Fruit fly (Drosophila melanogaster) whole organism, embryonic: ENCODE measurements around the gene CG17996.

Experiments used
- Ada2b ChIP-seq: fragments of 200-800 bp; sonication (Bioruptor generic); IDR thresholded peaks from 2 replicates; pipeline ENCODE4 v1.3.6; 2022; ENCODE audit warnings: missing biosample characterization, missing genetic modification characterization
- Awh ChIP-seq: fragments of 200-800 bp; sonication (Bioruptor generic); IDR thresholded peaks from 2 replicates; pipeline ENCODE4, ENCODE4 v1.3.6; 2022; ENCODE audit warnings: missing biosample characterization, missing genetic modification characterization
- B-H1 ChIP-seq: fragments of 200-800 bp; sonication (Bioruptor generic); IDR thresholded peaks from 3 replicates; pipeline ENCODE4 v1.3.6; 2022; ENCODE audit warnings: missing biosample characterization, missing genetic modification characterization
- Bgb ChIP-seq: fragments of 200-800 bp; sonication (Bioruptor generic); IDR thresholded peaks from 2 replicates; pipeline ENCODE4 v1.3.6; 2022; ENCODE audit warnings: missing biosample characterization, missing genetic modification characterization; ENCODE audit not compliant: partially characterized antibody
- CG10209 ChIP-seq: fragments of 200-800 bp; sonication (Bioruptor generic); optimal IDR thresholded peaks from 3 replicates; lab custom pipeline; 2017; ENCODE audit warnings: missing biosample characterization, mild to moderate bottlenecking, missing genetic modification characterization, missing genetic modification reagents
- CG10274 ChIP-seq: fragments of 200-800 bp; sonication (Bioruptor generic); optimal IDR thresholded peaks from 3 replicates; lab custom pipeline; 2017; ENCODE audit warnings: missing biosample characterization, mild to moderate bottlenecking, missing genetic modification characterization
- CG10321 ChIP-seq: fragments of 200-800 bp; sonication (Bioruptor generic); IDR thresholded peaks from 2 replicates; pipeline ENCODE4 v1.3.6; 2022; ENCODE audit warnings: missing biosample characterization, missing genetic modification characterization
- CG11504 ChIP-seq: fragments of 200-800 bp; sonication (Bioruptor generic); optimal IDR thresholded peaks from 3 replicates; lab custom pipeline; 2019; ENCODE audit warnings: missing biosample characterization, mild to moderate bottlenecking, missing genetic modification characterization, moderate library complexity
- CG12744 ChIP-seq: fragments of 200-800 bp; sonication (Bioruptor generic); optimal IDR thresholded peaks from 2 replicates; lab custom pipeline; 2016; ENCODE audit warnings: missing biosample characterization, missing genetic modification characterization
- CG30403 ChIP-seq: fragments of 200-800 bp; sonication (Bioruptor generic); optimal IDR thresholded peaks from 3 replicates; lab custom pipeline; 2016; ENCODE audit warnings: missing biosample characterization, missing genetic modification characterization
- CG32772 ChIP-seq: fragments of 200-800 bp; sonication (Bioruptor generic); IDR thresholded peaks from 2 replicates; pipeline ENCODE4 v1.3.6; 2022; ENCODE audit warnings: missing biosample characterization, missing genetic modification characterization
- CG3281 ChIP-seq: fragments of 200-800 bp; sonication (Bioruptor generic); optimal IDR thresholded peaks from 3 replicates; lab custom pipeline; 2017; ENCODE audit warnings: missing biosample characterization, mild to moderate bottlenecking, missing genetic modification characterization
- CG4328 ChIP-seq: fragments of 200-800 bp; sonication (Bioruptor generic); optimal IDR thresholded peaks from 3 replicates; lab custom pipeline; 2017; ENCODE audit warnings: missing biosample characterization, missing genetic modification reagents, missing genetic modification characterization
- CG4617 ChIP-seq: fragments of 200-800 bp; sonication (Bioruptor generic); optimal IDR thresholded peaks from 3 replicates; lab custom pipeline; 2016; ENCODE audit warnings: missing biosample characterization, missing genetic modification characterization, borderline replicate concordance
- CG5180 ChIP-seq: fragments of 200-800 bp; sonication (Bioruptor generic); optimal IDR thresholded peaks from 3 replicates; lab custom pipeline; 2017; ENCODE audit warnings: missing biosample characterization, missing genetic modification characterization, mild to moderate bottlenecking, moderate library complexity, missing genetic modification reagents
- CG7372 ChIP-seq: fragments of 200-800 bp; sonication (Bioruptor generic); IDR thresholded peaks from 2 replicates; pipeline ENCODE4 v1.3.6; 2022; ENCODE audit warnings: missing biosample characterization, missing genetic modification characterization
- CG8290 ChIP-seq, 3 experiments: fragments of 200-800 bp; sonication (Bioruptor generic); optimal IDR thresholded peaks; 2 replicates each; lab custom pipeline; 2016 to 2019; ENCODE audit warnings: missing biosample characterization in 3 of 3, missing genetic modification characterization in 3 of 3, mild to moderate bottlenecking in 2 of 3, moderate library complexity in 1 of 3
- CG8924 ChIP-seq: fragments of 200-800 bp; optimal IDR thresholded peaks from 3 replicates; lab custom pipeline; 2019; ENCODE audit warnings: missing biosample characterization, mild to moderate bottlenecking, missing genetic modification characterization, moderate library complexity
- CG9437 ChIP-seq: fragments of 200-800 bp; sonication (Bioruptor generic); optimal IDR thresholded peaks from 2 replicates; lab custom pipeline; 2018; ENCODE audit warnings: missing biosample characterization, mild to moderate bottlenecking, missing genetic modification characterization
- CG9727 ChIP-seq: fragments of 200-800 bp; sonication (Bioruptor generic); optimal IDR thresholded peaks from 3 replicates; lab custom pipeline; 2017; ENCODE audit warnings: missing biosample characterization, mild to moderate bottlenecking, missing genetic modification characterization
- CG9797 ChIP-seq: fragments of 200-800 bp; sonication (Bioruptor generic); optimal IDR thresholded peaks from 3 replicates; lab custom pipeline; 2018; ENCODE audit warnings: missing biosample characterization, mild to moderate bottlenecking, missing genetic modification characterization
- Chrac-16 ChIP-seq: fragments of 200-800 bp; sonication (Bioruptor generic); optimal IDR thresholded peaks from 3 replicates; lab custom pipeline; 2016; ENCODE audit warnings: missing biosample characterization, missing genetic modification characterization
- D19B ChIP-seq: fragments of 200-800 bp; sonication (Bioruptor generic); optimal IDR thresholded peaks from 2 replicates; lab custom pipeline; 2017; ENCODE audit warnings: missing biosample characterization, mild to moderate bottlenecking, missing genetic modification characterization
- Dad ChIP-seq: fragments of 200-800 bp; sonication (Bioruptor generic); optimal IDR thresholded peaks from 3 replicates; lab custom pipeline; 2016; ENCODE audit warnings: missing biosample characterization, missing genetic modification characterization
- Dfd ChIP-seq, 2 experiments: fragments of >200 bp; optimal IDR thresholded peaks; 2 replicates each; lab custom pipeline; 2017; ENCODE audit warnings: missing biosample characterization in 2 of 2, missing genetic modification characterization in 2 of 2
- HLHmδ ChIP-seq: fragments of 200-800 bp; sonication (Bioruptor generic); optimal IDR thresholded peaks from 2 replicates; lab custom pipeline; 2018; ENCODE audit warnings: missing biosample characterization, mild to moderate bottlenecking, missing genetic modification characterization, moderate library complexity
- Hr78 ChIP-seq, 2 experiments: fragments of 200-800 bp in 1 of 2; fragments of >200 bp in 1 of 2; sonication (Bioruptor generic) in 1 of 2; optimal IDR thresholded peaks; 2 replicates each; lab custom pipeline; 2017 to 2019; ENCODE audit warnings: missing biosample characterization in 2 of 2, missing genetic modification characterization in 2 of 2, mild to moderate bottlenecking in 1 of 2, moderate library complexity in 1 of 2
- Kr ChIP-seq: fragments of 200-800 bp; sonication (Bioruptor generic); optimal IDR thresholded peaks from 2 replicates; lab custom pipeline; 2017; ENCODE audit warnings: missing biosample characterization, mild to moderate bottlenecking, missing genetic modification characterization
- MBD-R2 ChIP-seq: fragments of 200-800 bp; sonication (Bioruptor generic); IDR thresholded peaks from 2 replicates; pipeline ENCODE4 v1.3.6; 2022; ENCODE audit warnings: missing biosample characterization, missing genetic modification characterization
- Nf-YA ChIP-seq: fragments of 200-800 bp; sonication (Bioruptor generic); IDR thresholded peaks from 2 replicates; pipeline ENCODE4 v1.3.6; 2022; ENCODE audit warnings: missing biosample characterization, missing genetic modification characterization
- Oaz ChIP-seq: fragments of 200-800 bp; sonication (Bioruptor generic); IDR thresholded peaks from 2 replicates; pipeline ENCODE4 v1.3.6; 2022; ENCODE audit warnings: missing biosample characterization, missing genetic modification characterization
- Ravus ChIP-seq: fragments of 200-800 bp; sonication (Bioruptor generic); IDR thresholded peaks from 2 replicates; pipeline ENCODE4 v1.3.6; 2022; ENCODE audit warnings: missing biosample characterization, missing genetic modification characterization
- Sry-δ ChIP-seq: fragments of 200-800 bp; sonication (Bioruptor generic); optimal IDR thresholded peaks from 2 replicates; lab custom pipeline; 2016; ENCODE audit warnings: missing biosample characterization, missing genetic modification characterization
- Stat92E ChIP-seq, 3 experiments: fragments of >200 bp in 2 of 3; fragments of 200-800 bp in 1 of 3; sonication (Bioruptor generic) in 1 of 3; optimal IDR thresholded peaks; 2 replicates each; lab custom pipeline; 2017 to 2019; ENCODE audit warnings: missing biosample characterization in 3 of 3, missing genetic modification characterization in 3 of 3, mild to moderate bottlenecking in 1 of 3, moderate library complexity in 1 of 3
- al ChIP-seq: fragments of 200-800 bp; sonication (Bioruptor generic); IDR thresholded peaks from 2 replicates; pipeline ENCODE4 v1.3.6; 2022; ENCODE audit warnings: missing biosample characterization, missing genetic modification characterization
- chinmo ChIP-seq: fragments of 200-800 bp; sonication (Bioruptor generic); IDR thresholded peaks from 4 replicates; pipeline ENCODE4 v1.3.6; 2022; ENCODE audit warnings: missing biosample characterization, missing genetic modification characterization; ENCODE audit not compliant: partially characterized antibody
- crol ChIP-seq: fragments of 200-800 bp; sonication (Bioruptor generic); IDR thresholded peaks from 2 replicates; pipeline ENCODE4 v1.3.6; 2022; ENCODE audit warnings: missing biosample characterization, missing genetic modification characterization
- cwo ChIP-seq: fragments of 200-800 bp; sonication (Bioruptor generic); optimal IDR thresholded peaks from 3 replicates; lab custom pipeline; 2017; ENCODE audit warnings: missing biosample characterization, missing genetic modification characterization, mild to moderate bottlenecking, moderate library complexity, missing genetic modification reagents
- dmrt99B ChIP-seq: fragments of 200-800 bp; sonication (Bioruptor generic); optimal IDR thresholded peaks from 2 replicates; lab custom pipeline; 2018; ENCODE audit warnings: missing biosample characterization, mild to moderate bottlenecking, missing genetic modification characterization, moderate library complexity
- dpn ChIP-seq, 2 experiments: fragments of 200-800 bp; sonication (Bioruptor generic); optimal IDR thresholded peaks; 3 replicates each; lab custom pipeline; 2016; ENCODE audit warnings: missing biosample characterization in 2 of 2, missing genetic modification characterization in 2 of 2
- kni ChIP-seq: fragments of 200-800 bp; sonication (Bioruptor generic); optimal IDR thresholded peaks from 3 replicates; lab custom pipeline; 2017; ENCODE audit warnings: mild to moderate bottlenecking, missing biosample characterization, missing genetic modification reagents, missing genetic modification characterization
- lola ChIP-seq, 3 experiments: fragments of >200 bp in 2 of 3; fragments of 200-800 bp in 1 of 3; sonication (Bioruptor generic) in 1 of 3; optimal IDR thresholded peaks; 2 replicates each; lab custom pipeline; 2017 to 2019; ENCODE audit warnings: missing biosample characterization in 3 of 3, missing genetic modification characterization in 3 of 3, mild to moderate bottlenecking in 1 of 3, moderate library complexity in 1 of 3
- org-1 ChIP-seq: fragments of 200-800 bp; sonication (Bioruptor generic); optimal IDR thresholded peaks from 2 replicates; lab custom pipeline; 2017; ENCODE audit warnings: missing biosample characterization, missing genetic modification characterization
- sna ChIP-seq: fragments of 200-800 bp; sonication (Bioruptor generic); IDR thresholded peaks from 2 replicates; pipeline ENCODE4 v1.3.6; 2022; ENCODE audit warnings: missing biosample characterization, missing genetic modification characterization; ENCODE audit not compliant: partially characterized antibody
- sqz ChIP-seq: fragments of 200-800 bp; sonication (Bioruptor generic); optimal IDR thresholded peaks from 3 replicates; lab custom pipeline; 2018; ENCODE audit warnings: missing biosample characterization, mild to moderate bottlenecking, missing genetic modification characterization
- tio ChIP-seq: fragments of 200-800 bp; sonication (Bioruptor generic); optimal IDR thresholded peaks from 2 replicates; lab custom pipeline; 2017; ENCODE audit warnings: missing biosample characterization, missing genetic modification characterization, inconsistent platforms
- unpg ChIP-seq: fragments of 200-800 bp; sonication (Bioruptor generic); optimal IDR thresholded peaks from 3 replicates; lab custom pipeline; 2018; ENCODE audit warnings: missing biosample characterization, mild to moderate bottlenecking, missing genetic modification characterization, moderate library complexity
- usp ChIP-seq: fragments of >200 bp; optimal IDR thresholded peaks from 2 replicates; lab custom pipeline; 2017; ENCODE audit warnings: missing biosample characterization, missing genetic modification characterization
- zf30C ChIP-seq: fragments of 200-800 bp; sonication (Bioruptor generic); optimal IDR thresholded peaks from 3 replicates; lab custom pipeline; 2018; ENCODE audit warnings: missing biosample characterization, mild to moderate bottlenecking, missing genetic modification characterization

The CG17996 gene

DNA sequence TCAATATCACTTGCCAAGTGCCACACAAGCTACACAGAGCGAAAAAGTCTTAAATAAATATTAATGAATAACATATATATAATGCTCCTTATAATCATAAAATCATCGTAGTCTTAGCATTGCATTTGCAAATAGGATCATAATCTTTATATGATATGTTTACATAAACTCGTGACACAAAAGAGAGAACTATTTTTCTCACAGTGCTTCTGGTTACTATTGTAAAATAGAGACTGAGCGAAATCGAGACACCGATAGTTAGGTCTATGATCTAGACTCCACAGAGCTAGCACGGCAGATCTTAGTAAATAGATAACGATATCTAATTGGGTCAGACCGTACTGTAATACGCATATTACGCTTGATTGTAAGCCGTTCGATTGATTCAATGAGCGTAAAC is 21.1 kb downstream of the CG17996 start (continued):
- TF ChIP-seq Bgb (no peak), Dad (GFP tag; lab: Kevin White, UChicago) (no peak), HLHmδ (GFP tag; lab: Kevin White, UChicago) (no peak), al (GFP tag; lab: Robert Waterston, UW) (peak; percentile 48; the same call in 1 of the 2 replicates), CG10209 (GFP tag; lab: Kevin White, UChicago) (peak; percentile 61), Sry-δ (GFP tag; lab: Kevin White, UChicago) (no peak), dmrt99B (tag; lab: Kevin White, UChicago) (peak; percentile 67), CG5180 (no peak), Hr78 (GFP tag; optimal IDR thresholded peaks at IDR 0.05; lab: Kevin White, UChicago) (peak in 1 of 2 experiments; percentile 16), CG8290 (GFP tag; optimal IDR thresholded peaks at IDR 0.05; lab: Kevin White, UChicago) (peak; percentile 15), CG8290 (tag; optimal IDR thresholded peaks at IDR 0.05; lab: Kevin White, UChicago) (peak in 1 of 2 experiments; percentile 52), CG12744 (no peak), dpn (GFP tag; optimal IDR thresholded peaks at IDR 0.05; lab: Kevin White, UChicago) (peak in 1 of 2 experiments; percentile 69), Stat92E (GFP tag; optimal IDR thresholded peaks at IDR 0.05; lab: Kevin White, UChicago) (no peak), CG3281 (GFP tag; lab: Kevin White, UChicago) (no peak), Ravus (GFP tag; lab: Robert Waterston, UW) (peak; percentile 60), cwo (GFP tag; lab: Kevin White, UChicago) (no peak), Chrac-16 (GFP tag; lab: Kevin White, UChicago) (peak; percentile 56), zf30C (peak; percentile 13), MBD-R2 (GFP tag; lab: Robert Waterston, UW) (peak; percentile 33; the same call in 1 of the 2 replicates), CG11504 (tag; lab: Kevin White, UChicago) (peak; percentile 91), CG9437 (GFP tag; lab: Kevin White, UChicago) (peak; percentile 41), chinmo (GFP tag; lab: Robert Waterston, UW) (no peak), CG30403 (GFP tag; lab: Kevin White, UChicago) (peak; percentile 79), Dfd (GFP tag; optimal IDR thresholded peaks at IDR 0.05; lab: Kevin White, UChicago) (no peak), Oaz (peak; percentile 66), crol (GFP tag; lab: Robert Waterston, UW) (no peak), CG32772 (GFP tag; lab: Robert Waterston, UW) (no peak), sna (GFP tag; lab: Robert Waterston, UW) (no peak), CG9727 (GFP tag; lab: Kevin White, UChicago) (peak; percentile 60), kni (GFP tag; lab: Kevin White, UChicago) (no peak), B-H1 (no peak), org-1 (GFP tag; lab: Kevin White, UChicago) (peak; percentile 67), CG8924 (tag; lab: Kevin White, UChicago) (peak; percentile 82), sqz (no peak), CG10321 (GFP tag; lab: Robert Waterston, UW) (no peak), Nf-YA (GFP tag; lab: Robert Waterston, UW) (peak; percentile 61; the same call in 1 of the 2 replicates), tio (GFP tag; lab: Kevin White, UChicago) (peak; percentile 48), CG7372 (GFP tag; lab: Robert Waterston, UW) (no peak), CG9797 (no peak), CG4328 (no peak), unpg (GFP tag; lab: Kevin White, UChicago) (peak; percentile 88), usp (GFP tag; lab: Kevin White, UChicago) (no peak), Ada2b (peak; percentile 86), CG4617 (GFP tag; lab: Kevin White, UChicago) (no peak), D19B (GFP tag; lab: Kevin White, UChicago) (no peak), Kr (no peak), Awh (GFP tag; lab: Robert Waterston, UW) (no peak), lola (GFP tag; optimal IDR thresholded peaks at IDR 0.05; lab: Kevin White, UChicago) (peak in 1 of 3 experiments; percentile 57), CG10274 (GFP tag; lab: Kevin White, UChicago) (no peak)
